Worm (Caenorhabditis elegans) whole organism, L1 larva: ENCODE results near the gene ets-10.
A peak's percentile ranks its signal among the peaks of the same experiment; 100 is the strongest.

Experiments used
- C04F5.9 ChIP-seq: sonication (generic microtip); optimal IDR thresholded peaks from 2 replicates; lab custom pipeline; 2016; ENCODE audit warnings: missing genetic modification characterization, missing compliant biosample characterization
- C16A3.4 ChIP-seq: fragments of 150-350 bp; optimal IDR thresholded peaks from 2 replicates; lab custom pipeline; 2014; ENCODE audit warnings: missing biosample characterization, missing genetic modification characterization
- F16B12.6 ChIP-seq: fragments of 150-350 bp; optimal IDR thresholded peaks from 2 replicates; lab custom pipeline; 2014; ENCODE audit warnings: missing biosample characterization, missing genetic modification characterization
- aha-1 ChIP-seq: fragments of 150-350 bp; optimal IDR thresholded peaks from 2 replicates; lab custom pipeline; 2014; ENCODE audit warnings: missing biosample characterization, missing genetic modification characterization
- alr-1 ChIP-seq: fragments of 200-800 bp; sonication (Bioruptor generic); optimal IDR thresholded peaks from 2 replicates; lab custom pipeline; 2018; ENCODE audit warnings: borderline replicate concordance, mild to moderate bottlenecking, missing genetic modification characterization, missing compliant biosample characterization
- ama-1 ChIP-seq: fragments of 150-350 bp; optimal IDR thresholded peaks from 2 replicates; lab custom pipeline; 2014
- blmp-1 ChIP-seq: fragments of 150-350 bp; optimal IDR thresholded peaks from 2 replicates; lab custom pipeline; 2014; ENCODE audit warnings: missing biosample characterization, missing genetic modification characterization
- ceh-63 ChIP-seq: fragments of 200-800 bp; sonication (Bioruptor generic); optimal IDR thresholded peaks from 2 replicates; lab custom pipeline; 2018; ENCODE audit warnings: mild to moderate bottlenecking, missing genetic modification characterization, missing compliant biosample characterization
- ceh-82 ChIP-seq, 3 experiments: fragments of 150-350 bp in 1 of 3; sonication (generic microtip) in 2 of 3; optimal IDR thresholded peaks; 2 replicates each; lab custom pipeline; 2014 to 2017; ENCODE audit warnings: missing biosample characterization in 3 of 3, missing genetic modification characterization in 3 of 3
- ceh-88 ChIP-seq: fragments of 200-800 bp; sonication (Bioruptor generic); IDR thresholded peaks from 2 replicates; pipeline ENCODE4 v1.3.6; 2022; ENCODE audit warnings: missing genetic modification characterization, missing compliant biosample characterization
- efl-1 ChIP-seq, 4 experiments: fragments of 150-350 bp; optimal IDR thresholded peaks in 3 of 4; peaks in 1 of 4; 1 replicate in 1 of 4; 2 replicates in 3 of 4; lab custom pipeline; 2014; ENCODE audit warnings: missing biosample characterization in 2 of 4, missing genetic modification characterization in 2 of 4, missing genetic modification reagents in 2 of 4
- elt-2 ChIP-seq: sonication (generic microtip); optimal IDR thresholded peaks from 2 replicates; lab custom pipeline; 2016; ENCODE audit warnings: missing genetic modification characterization, mild to moderate bottlenecking, inconsistent platforms, missing compliant biosample characterization, missing genetic modification reagents
- fkh-8 ChIP-seq: sonication (generic microtip); optimal IDR thresholded peaks from 2 replicates; lab custom pipeline; 2016; ENCODE audit warnings: mild to moderate bottlenecking, missing genetic modification characterization, missing compliant biosample characterization
- grh-1 ChIP-seq: fragments of 200-800 bp; sonication (Bioruptor generic); IDR thresholded peaks from 2 replicates; pipeline ENCODE4 v1.3.6; 2022; ENCODE audit warnings: missing genetic modification reagents, missing genetic modification characterization, missing compliant biosample characterization
- hlh-4 ChIP-seq: sonication (generic microtip); optimal IDR thresholded peaks from 2 replicates; lab custom pipeline; 2016; ENCODE audit warnings: mild to moderate bottlenecking, missing genetic modification characterization, missing compliant biosample characterization
- irx-1 ChIP-seq: sonication (generic microtip); optimal IDR thresholded peaks from 2 replicates; lab custom pipeline; 2016; ENCODE audit warnings: missing genetic modification characterization, missing compliant biosample characterization
- lin-14 ChIP-seq: fragments of 200-800 bp; sonication (Bioruptor generic); optimal IDR thresholded peaks from 2 replicates; lab custom pipeline; 2018; ENCODE audit warnings: mild to moderate bottlenecking, missing genetic modification characterization, moderate library complexity, missing compliant biosample characterization
- lir-3 ChIP-seq: sonication (generic microtip); optimal IDR thresholded peaks from 2 replicates; lab custom pipeline; 2016; ENCODE audit warnings: mild to moderate bottlenecking, missing genetic modification characterization, moderate library complexity, missing compliant biosample characterization; ENCODE audit not compliant: poor library complexity
- lsy-2 ChIP-seq, 2 experiments: fragments of 150-350 bp; optimal IDR thresholded peaks; 2 replicates each; lab custom pipeline; 2014; ENCODE audit warnings: missing biosample characterization in 2 of 2, missing genetic modification characterization in 2 of 2
- mdl-1 ChIP-seq, 2 experiments: fragments of 150-350 bp; optimal IDR thresholded peaks; 2 replicates each; lab custom pipeline; 2014 to 2017; ENCODE audit warnings: missing biosample characterization in 2 of 2, missing genetic modification characterization in 2 of 2, inconsistent platforms in 1 of 2
- mef-2 ChIP-seq: fragments of 150-350 bp; optimal IDR thresholded peaks from 2 replicates; lab custom pipeline; 2014; ENCODE audit warnings: missing biosample characterization, missing genetic modification characterization
- mep-1 ChIP-seq: fragments of 150-350 bp; optimal IDR thresholded peaks from 2 replicates; lab custom pipeline; 2014; ENCODE audit warnings: missing biosample characterization, missing genetic modification characterization
- nhr-12 ChIP-seq: sonication (generic microtip); optimal IDR thresholded peaks from 2 replicates; lab custom pipeline; 2017; ENCODE audit warnings: missing biosample characterization, missing genetic modification characterization
- nhr-19 ChIP-seq: fragments of 200-800 bp; sonication (Bioruptor generic); conservative IDR thresholded peaks from 2 replicates; pipeline ENCODE4 v1.3.6; 2022; ENCODE audit warnings: missing genetic modification characterization, missing compliant biosample characterization
- nhr-20 ChIP-seq: sonication (generic microtip); optimal IDR thresholded peaks from 2 replicates; lab custom pipeline; 2016; ENCODE audit warnings: mild to moderate bottlenecking, missing genetic modification characterization, missing compliant biosample characterization
- nhr-47 ChIP-seq: sonication (generic microtip); optimal IDR thresholded peaks from 2 replicates; lab custom pipeline; 2016; ENCODE audit warnings: mild to moderate bottlenecking, missing genetic modification characterization, moderate library complexity, missing compliant biosample characterization
- nhr-71 ChIP-seq: sonication (generic microtip); optimal IDR thresholded peaks from 2 replicates; lab custom pipeline; 2016; ENCODE audit warnings: mild to moderate bottlenecking, missing genetic modification characterization, moderate library complexity, missing compliant biosample characterization
- nhr-85 ChIP-seq: sonication (generic microtip); peaks from one replicate; lab custom pipeline; 2016; ENCODE audit warnings: missing genetic modification characterization, inconsistent platforms, missing compliant biosample characterization
- pax-3 ChIP-seq: fragments of 200-800 bp; sonication (Bioruptor generic); optimal IDR thresholded peaks from 2 replicates; lab custom pipeline; 2018; ENCODE audit warnings: mild to moderate bottlenecking, missing genetic modification characterization, moderate library complexity, missing compliant biosample characterization
- pqm-1 ChIP-seq: sonication (generic microtip); optimal IDR thresholded peaks from 3 replicates; lab custom pipeline; 2017; ENCODE audit warnings: missing biosample characterization, missing genetic modification characterization
- skn-1 ChIP-seq: fragments of 150-350 bp; optimal IDR thresholded peaks from 2 replicates; lab custom pipeline; 2014; ENCODE audit warnings: missing biosample characterization, missing genetic modification characterization
- snu-23 ChIP-seq: sonication (generic microtip); optimal IDR thresholded peaks from 2 replicates; lab custom pipeline; 2016; ENCODE audit warnings: missing genetic modification characterization, missing compliant biosample characterization
- tlp-1 ChIP-seq: fragments of 150-350 bp; optimal IDR thresholded peaks from 2 replicates; lab custom pipeline; 2014; ENCODE audit warnings: missing biosample characterization, missing genetic modification characterization
- unc-130 ChIP-seq: fragments of 150-350 bp; optimal IDR thresholded peaks from 2 replicates; lab custom pipeline; 2017; ENCODE audit warnings: missing biosample characterization, missing genetic modification characterization, inconsistent platforms
- unc-30 ChIP-seq: sonication (generic microtip); optimal IDR thresholded peaks from 2 replicates; lab custom pipeline; 2017; ENCODE audit warnings: missing biosample characterization, missing genetic modification characterization
- unc-98 ChIP-seq: fragments of 200-800 bp; sonication (Bioruptor generic); IDR thresholded peaks from 2 replicates; pipeline ENCODE4 v1.3.6; 2022; ENCODE audit warnings: missing genetic modification characterization, missing compliant biosample characterization
- zag-1 ChIP-seq: fragments of 150-350 bp; optimal IDR thresholded peaks from 2 replicates; lab custom pipeline; 2014; ENCODE audit warnings: missing biosample characterization, missing genetic modification characterization

ets-10 gene

ce11 chrX:4246237-4246697 is 37.7 kb upstream of the ets-10 start (continued):
- TF ChIP-seq C16A3.4 (tag; lab: Kevin White, UChicago) (no peak), pqm-1 (tag; lab: Kevin White, UChicago) (no peak), lir-3 (tag; lab: Kevin White, UChicago) (no peak), hlh-4 (no peak), blmp-1 (tag; lab: Kevin White, UChicago) (peak; percentile 56)
- TF ChIP-seq, all 84 proteins: peak for 8

ce11 chrX:4246867-4247591 is 37.0 kb upstream of the ets-10 start, which contains the start of gene F48D6.4:
F48D6.4 (minus strand) TSS chrX:4247212.
- TF ChIP-seq efl-1 (optimal IDR thresholded peaks at IDR 0.05; lab: Kevin White, UChicago) (no peak), efl-1 (GFP tag; optimal IDR thresholded peaks at IDR 0.05 in 1 of 2; lab: Kevin White, UChicago) (peak in 1 of 2 experiments; percentile 23), nhr-85 (tag; lab: Kevin White, UChicago) (peak; percentile 14), zag-1 (tag; lab: Kevin White, UChicago) (no peak), snu-23 (no peak), lsy-2 (tag; optimal IDR thresholded peaks at IDR 0.05; lab: Kevin White, UChicago) (no peak), ama-1 (lab: Kevin White, UChicago) (peak; percentile 11), elt-2 (tag; lab: Kevin White, UChicago) (peak; percentile 33), skn-1 (no peak), fkh-8 (tag; lab: Kevin White, UChicago) (no peak)

- TF ChIP-seq snu-23 = peak; percentile 9
- peak; percentile 55 for TF ChIP-seq nhr-85 (tag; lab: Kevin White, UChicago)
- peak; percentile 30 for TF ChIP-seq lin-14 (GFP tag; lab: Kevin White, UChicago)
- TF ChIP-seq hlh-4 = no peak
- TF ChIP-seq nhr-71 = peak; percentile 26
- peak; percentile 13 for TF ChIP-seq nhr-20 (tag; lab: Kevin White, UChicago)
- TF ChIP-seq elt-2 (tag; lab: Kevin White, UChicago) = peak; percentile 34
- no peak for TF ChIP-seq unc-98 (GFP tag; lab: Robert Waterston, UW)
- TF ChIP-seq ceh-88 = no peak
Observed at ce11 chrX:4248417-4248816, 35.6 kb upstream of the ets-10 start.

DNA sequence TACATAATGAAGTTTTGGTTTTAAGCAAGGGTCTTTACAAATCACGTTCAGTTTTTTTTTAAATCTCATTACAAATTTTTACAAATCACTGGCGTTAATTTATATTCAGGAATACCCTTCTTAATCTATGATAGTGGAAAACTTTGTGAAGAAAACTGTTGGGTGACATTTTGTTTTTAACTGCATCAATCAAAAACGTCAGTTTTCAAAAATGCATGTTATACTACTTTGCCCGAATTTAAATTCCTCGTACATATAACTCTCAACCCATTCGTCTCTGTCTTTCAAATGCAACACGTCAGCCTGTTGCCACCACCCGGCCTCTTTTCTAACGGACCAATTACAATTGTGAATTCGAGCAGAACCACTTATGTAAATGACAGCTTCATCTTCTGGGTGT is 35.0 kb upstream of the ets-10 start, which contains the start of gene hlh-13:
TSS of gene hlh-13 (plus strand) at position 301 of the 400 bp plus-strand sequence.
- TF ChIP-seq fkh-8 (tag; lab: Kevin White, UChicago) (no peak), C04F5.9 (tag; lab: Kevin White, UChicago) (no peak), nhr-12 (tag; lab: Kevin White, UChicago) (no peak), aha-1 (tag; lab: Kevin White, UChicago) (no peak), nhr-47 (no peak), ceh-82 (tag; optimal IDR thresholded peaks at IDR 0.05; lab: Kevin White, UChicago) (no peak), pax-3 (tag; lab: Kevin White, UChicago) (no peak), mep-1 (tag; lab: Kevin White, UChicago) (no peak), unc-130 (tag; lab: Kevin White, UChicago) (no peak), mef-2 (tag; lab: Kevin White, UChicago) (no peak), mdl-1 (tag; optimal IDR thresholded peaks at IDR 0.05; lab: Kevin White, UChicago) (no peak), tlp-1 (no peak), lir-3 (tag; lab: Kevin White, UChicago) (no peak), nhr-20 (tag; lab: Kevin White, UChicago) (no peak), unc-30 (tag; lab: Kevin White, UChicago) (no peak), irx-1 (no peak), lin-14 (GFP tag; lab: Kevin White, UChicago) (no peak)

- TF ChIP-seq efl-1 (optimal IDR thresholded peaks at IDR 0.05; lab: Kevin White, UChicago) (no peak), efl-1 (GFP tag; optimal IDR thresholded peaks at IDR 0.05 in 1 of 2; lab: Kevin White, UChicago) (peak in 1 of 2 experiments; percentile 55), F16B12.6 (no peak), ceh-63 (no peak), grh-1 (no peak), mdl-1 (tag; optimal IDR thresholded peaks at IDR 0.05; lab: Kevin White, UChicago) (no peak), nhr-19 (no peak), alr-1 (tag; lab: Kevin White, UChicago) (no peak), fkh-8 (tag; lab: Kevin White, UChicago) (no peak), nhr-71 (no peak)
- TF ChIP-seq, all 84 proteins: peak for 1
Observed at ce11 chrX:4252047-4252446, 31.9 kb upstream of the ets-10 start, which contains the start of gene srv-5. srv-5 (plus strand) TSS chrX:4252347.
